Worm (Caenorhabditis elegans) whole organism, midembryonic: ENCODE measurements around the gene Y68A4A.13.

Source experiments
- T22C8.4 ChIP-seq: fragments of 200-800 bp; sonication (Bioruptor generic); IDR thresholded peaks from 2 replicates; pipeline ENCODE4 v1.3.6; 2022; ENCODE audit warnings: missing genetic modification characterization, missing compliant biosample characterization
- ref-1 ChIP-seq: fragments of 200-800 bp; sonication (Bioruptor generic); conservative IDR thresholded peaks from 2 replicates; pipeline ENCODE4 v1.3.6; 2022; ENCODE audit warnings: missing genetic modification reagents, missing genetic modification characterization, missing compliant biosample characterization

ce11 chrV:17206469-17206868, 1.5 kb downstream of the Y68A4A.13 start:
- TF ChIP-seq ref-1 (GFP tag; lab: Robert Waterston, UW) (no peak), T22C8.4 (no peak)
